Fruit fly (Drosophila melanogaster): Measurements from ENCODE around the gene Cpr64Ad.

dm6 chr3L:4264963-4265362, 49.8 kb downstream of the Cpr64Ad start:
- TF ChIP-seq Pif1B (GFP tag; optimal IDR thresholded peaks at IDR 0.05) = no peak
- TF ChIP-seq CG32121 (GFP tag; IDR thresholded peaks at IDR 0.05) = no peak
- no peak for TF ChIP-seq EcR (GFP tag; optimal IDR thresholded peaks at IDR 0.05)
- no peak for TF ChIP-seq gl (tag; optimal IDR thresholded peaks at IDR 0.05)
- no peak for TF ChIP-seq fd96Ca (GFP tag; IDR thresholded peaks at IDR 0.05)
- no peak for TF ChIP-seq D1 (tag; optimal IDR thresholded peaks at IDR 0.05)

All from whole organism, pupa.